Fruit fly (Drosophila melanogaster) whole organism, prepupa: ENCODE data around the gene CG18810.

Source experiments
- CG15336 ChIP-seq: fragments of 200-800 bp; sonication (Bioruptor generic); IDR thresholded peaks from 2 replicates; pipeline ENCODE4 v1.3.6; 2022; ENCODE audit warnings: missing biosample characterization, missing genetic modification characterization
- CG16779 ChIP-seq: fragments of 200-800 bp; sonication (Bioruptor generic); optimal IDR thresholded peaks from 3 replicates; lab custom pipeline; 2017; ENCODE audit warnings: missing biosample characterization, mild to moderate bottlenecking, missing genetic modification characterization
- CG34406 ChIP-seq: fragments of 200-800 bp; sonication (Bioruptor generic); optimal IDR thresholded peaks from 3 replicates; lab custom pipeline; 2016; ENCODE audit warnings: missing biosample characterization, missing genetic modification characterization
- CG6854 ChIP-seq: fragments of 200-800 bp; sonication (Bioruptor generic); optimal IDR thresholded peaks from 2 replicates; lab custom pipeline; 2017; ENCODE audit warnings: missing biosample characterization, mild to moderate bottlenecking, missing genetic modification characterization
- Eip75B ChIP-seq: fragments of 200-800 bp; sonication (Bioruptor generic); optimal IDR thresholded peaks from 3 replicates; lab custom pipeline; 2016; ENCODE audit warnings: missing biosample characterization, missing genetic modification characterization
- Hr4 ChIP-seq: fragments of 200-800 bp; sonication (Bioruptor generic); optimal IDR thresholded peaks from 3 replicates; lab custom pipeline; 2016; ENCODE audit warnings: missing biosample characterization, missing genetic modification characterization
- OdsH ChIP-seq: fragments of 200-800 bp; sonication (Bioruptor generic); optimal IDR thresholded peaks from 3 replicates; lab custom pipeline; 2016; ENCODE audit warnings: missing biosample characterization, missing genetic modification characterization
- esn ChIP-seq: fragments of 200-800 bp; sonication (Bioruptor generic); optimal IDR thresholded peaks from 2 replicates; lab custom pipeline; 2016; ENCODE audit warnings: missing biosample characterization, mild to moderate bottlenecking, missing genetic modification characterization, moderate library complexity
- fkh ChIP-seq: fragments of 200-800 bp; sonication (Bioruptor generic); optimal IDR thresholded peaks from 3 replicates; lab custom pipeline; 2017; ENCODE audit warnings: missing biosample characterization, mild to moderate bottlenecking, missing genetic modification characterization, moderate library complexity
- net ChIP-seq: fragments of 200-800 bp; sonication (Bioruptor generic); optimal IDR thresholded peaks from 3 replicates; lab custom pipeline; 2016; ENCODE audit warnings: missing biosample characterization, missing genetic modification characterization
- salr ChIP-seq, 2 experiments: fragments of 200-800 bp; sonication (Bioruptor generic); optimal IDR thresholded peaks; 3 replicates each; lab custom pipeline; 2016 to 2018; ENCODE audit warnings: missing biosample characterization in 2 of 2, missing genetic modification characterization in 2 of 2, mild to moderate bottlenecking in 1 of 2

- TF ChIP-seq Hr4 (no peak), fkh (no peak), CG34406 (GFP tag; lab: Kevin White, UChicago) (no peak), Eip75B (GFP tag; lab: Kevin White, UChicago) (no peak), OdsH (GFP tag; lab: Kevin White, UChicago) (no peak), CG16779 (tag; lab: Kevin White, UChicago) (no peak), esn (no peak), CG6854 (no peak), net (GFP tag; lab: Kevin White, UChicago) (no peak), salr (GFP tag; optimal IDR thresholded peaks at IDR 0.05; lab: Kevin White, UChicago) (no peak), CG15336 (GFP tag; lab: Robert Waterston, UW) (no peak)
Measured at dm6 chr2L:20643144-20643543, 5.6 kb upstream of the CG18810 start, which contains the start of gene CG17470.
